Worm (Caenorhabditis elegans) whole organism, L4 larva: ENCODE results near the gene R02E12.4.
A peak's percentile ranks its signal among the peaks of the same experiment; 100 is the strongest.

Experiments used
- F49E8.2 ChIP-seq: sonication (generic microtip); optimal IDR thresholded peaks from 2 replicates; lab custom pipeline; 2016; ENCODE audit warnings: missing compliant biosample characterization, mild to moderate bottlenecking, missing genetic modification characterization, borderline replicate concordance
- T26A8.4 ChIP-seq: fragments of 200-800 bp; sonication (Bioruptor generic); IDR thresholded peaks from 2 replicates; pipeline ENCODE4 v1.3.6; 2022; ENCODE audit warnings: missing genetic modification characterization, missing compliant biosample characterization
- ama-1 ChIP-seq: fragments of 150-350 bp; optimal IDR thresholded peaks from 2 replicates; lab custom pipeline; 2014; ENCODE audit warnings: inconsistent platforms, mixed read lengths
- lin-1 ChIP-seq: fragments of 200-800 bp; sonication (Bioruptor generic); IDR thresholded peaks from 2 replicates; pipeline ENCODE4 v1.3.6; 2022; ENCODE audit warnings: missing genetic modification reagents, missing genetic modification characterization, missing compliant biosample characterization
- lin-13 ChIP-seq: fragments of 150-350 bp; optimal IDR thresholded peaks from 2 replicates; lab custom pipeline; 2014; ENCODE audit warnings: missing biosample characterization, missing genetic modification reagents, missing genetic modification characterization
- lin-15B ChIP-seq: fragments of 150-350 bp; sonication (generic microtip); optimal IDR thresholded peaks from 3 replicates; lab custom pipeline; 2014; ENCODE audit warnings: missing biosample characterization, missing genetic modification characterization
- lsy-2 ChIP-seq, 2 experiments: fragments of 150-350 bp in 1 of 2; sonication (generic microtip) in 1 of 2; optimal IDR thresholded peaks; 2 replicates each; lab custom pipeline; 2014 to 2017; ENCODE audit warnings: missing biosample characterization in 2 of 2, missing genetic modification characterization in 2 of 2
- mep-1 ChIP-seq: fragments of 150-350 bp; sonication (generic microtip); optimal IDR thresholded peaks from 3 replicates; lab custom pipeline; 2014; ENCODE audit warnings: missing biosample characterization, missing genetic modification characterization
- mxl-2 ChIP-seq: fragments of 200-800 bp; sonication (Bioruptor generic); conservative IDR thresholded peaks from 2 replicates; pipeline ENCODE4 v1.3.6; 2022; ENCODE audit warnings: missing genetic modification reagents, missing genetic modification characterization, missing compliant biosample characterization
- nhr-11 ChIP-seq: fragments of 150-350 bp; optimal IDR thresholded peaks from 2 replicates; lab custom pipeline; 2014; ENCODE audit warnings: missing biosample characterization, missing genetic modification characterization
- nhr-77 ChIP-seq: fragments of 150-350 bp; optimal IDR thresholded peaks from 2 replicates; lab custom pipeline; 2014; ENCODE audit warnings: missing biosample characterization, missing genetic modification characterization
- skn-1 ChIP-seq: fragments of 150-350 bp; optimal IDR thresholded peaks from 2 replicates; lab custom pipeline; 2014; ENCODE audit warnings: missing biosample characterization, missing genetic modification characterization
- unc-62 ChIP-seq, 3 experiments: fragments of 150-350 bp in 1 of 3; sonication (generic microtip); optimal IDR thresholded peaks in 2 of 3; peaks in 1 of 3; 1 replicate in 1 of 3; 2 replicates in 2 of 3; lab custom pipeline; 2014 to 2017; ENCODE audit warnings: missing biosample characterization in 3 of 3, missing genetic modification characterization in 3 of 3, missing genetic modification reagents in 3 of 3, missing genotype in 1 of 3
- ztf-11 ChIP-seq: fragments of 150-350 bp; optimal IDR thresholded peaks from 2 replicates; lab custom pipeline; 2014; ENCODE audit warnings: missing biosample characterization, missing genetic modification characterization

DNA sequence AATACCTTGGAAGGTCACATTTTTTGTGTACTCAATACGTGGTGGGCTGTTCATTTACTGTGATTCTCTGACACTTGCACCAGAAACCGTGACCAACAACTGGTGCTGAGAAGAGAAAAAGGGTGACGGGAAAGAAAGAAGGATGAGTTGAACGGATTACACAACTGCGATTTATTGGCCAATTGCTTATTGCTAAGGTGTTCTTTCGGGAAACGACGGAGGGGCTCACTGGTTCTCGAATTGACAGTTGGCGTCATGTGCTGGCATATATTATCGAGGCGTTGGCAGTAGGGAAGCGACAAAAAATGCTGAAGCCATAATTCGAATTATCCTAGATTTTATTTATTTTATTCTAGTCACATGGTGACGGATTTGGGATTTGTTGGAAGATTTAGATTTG is 31.0 kb upstream of the R02E12.4 start:
- TF ChIP-seq T26A8.4 (GFP tag; lab: Robert Waterston, UW) (no peak), lin-13 (GFP tag; lab: Kevin White, UChicago) (no peak), nhr-11 (tag; lab: Kevin White, UChicago) (no peak), mep-1 (tag; lab: Kevin White, UChicago) (no peak), lin-1 (GFP tag; lab: Robert Waterston, UW) (no peak), nhr-77 (no peak), lsy-2 (tag; optimal IDR thresholded peaks at IDR 0.05; lab: Kevin White, UChicago) (no peak), skn-1 (no peak), ztf-11 (tag; lab: Kevin White, UChicago) (no peak), mxl-2 (GFP tag; lab: Robert Waterston, UW) (no peak), lin-15B (tag; lab: Kevin White, UChicago) (no peak), F49E8.2 (tag; lab: Kevin White, UChicago) (no peak), ama-1 (lab: Kevin White, UChicago) (no peak), unc-62 (GFP tag; optimal IDR thresholded peaks at IDR 0.05 in 1 of 2; lab: Kevin White, UChicago) (peak in 1 of 2 experiments; percentile 83), unc-62 (tag; optimal IDR thresholded peaks at IDR 0.05; lab: Kevin White, UChicago) (no peak)
